Fruit fly (Drosophila melanogaster): ENCODE results near the gene cv.

Gene cv

DNA sequence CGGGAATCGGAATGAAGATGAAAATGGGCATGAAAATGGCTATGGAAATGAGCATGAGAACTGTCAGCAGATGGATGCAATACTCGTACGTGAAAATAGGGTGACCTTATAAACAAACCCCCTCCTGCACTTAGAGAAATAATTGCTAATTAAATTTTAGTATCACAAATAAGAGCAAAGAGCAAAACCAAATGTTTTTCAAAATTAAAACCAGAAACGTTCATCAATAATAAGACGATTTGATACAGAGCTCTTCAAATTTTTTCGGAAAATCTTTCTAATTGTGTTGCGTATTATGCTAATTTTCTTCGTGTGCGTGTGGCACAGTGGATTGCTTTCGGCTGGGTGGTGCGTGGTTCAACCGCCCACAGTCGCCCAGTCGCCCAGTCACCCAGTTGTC lies 43.6 kb upstream of the cv start (continued):
- TF ChIP-seq ftz-f1 (GFP tag; optimal IDR thresholded peaks at IDR 0.05) (no peak), CG30403 (GFP tag; optimal IDR thresholded peaks at IDR 0.05) (no peak), Gug (GFP tag; IDR thresholded peaks at IDR 0.05) (no peak), CG9817 (tag; optimal IDR thresholded peaks at IDR 0.05) (no peak), Ets65A (GFP tag) (no peak), CkIIα-i1 (GFP tag; IDR thresholded peaks at IDR 0.05) (no peak), fd3F (GFP tag; optimal IDR thresholded peaks at IDR 0.05) (no peak), Aef1 (GFP tag; IDR thresholded peaks at IDR 0.05) (no peak), Ada2b (GFP tag; IDR thresholded peaks at IDR 0.05) (no peak), stwl (tag; optimal IDR thresholded peaks at IDR 0.05) (no peak), CG31388 (GFP tag; optimal IDR thresholded peaks at IDR 0.05) (no peak), CG15269 (tag; optimal IDR thresholded peaks at IDR 0.05) (peak; percentile 14), Antp (GFP tag; optimal IDR thresholded peaks at IDR 0.05) (no peak), pfk (GFP tag; optimal IDR thresholded peaks at IDR 0.05) (no peak), CG10321 (GFP tag; IDR thresholded peaks at IDR 0.05) (no peak), pnt (GFP tag; optimal IDR thresholded peaks at IDR 0.05) (no peak), hth (optimal IDR thresholded peaks at IDR 0.05) (no peak), CG9727 (GFP tag; optimal IDR thresholded peaks at IDR 0.05) (peak; percentile 23), Doc3 (GFP tag; IDR thresholded peaks at IDR 0.05; ENCODE audit: partially characterized antibody) (no peak), crol (GFP tag; IDR thresholded peaks at IDR 0.05) (no peak), ab (GFP tag; optimal IDR thresholded peaks at IDR 0.05) (no peak), Adf1 (GFP tag; IDR thresholded peaks at IDR 0.05) (no peak), gem (tag; optimal IDR thresholded peaks at IDR 0.05) (peak; percentile 57), CG17612 (GFP tag; IDR thresholded peaks at IDR 0.05) (no peak), CG14441 (GFP tag; IDR thresholded peaks at IDR 0.05) (no peak), CG4617 (GFP tag; optimal IDR thresholded peaks at IDR 0.05; ENCODE audit: borderline replicate concordance) (no peak), Fer3 (tag; optimal IDR thresholded peaks at IDR 0.05) (no peak), dmrt99B (tag; optimal IDR thresholded peaks at IDR 0.05) (no peak), salm (tag; optimal IDR thresholded peaks at IDR 0.05) (no peak), Lpt (GFP tag; optimal IDR thresholded peaks at IDR 0.05) (no peak), Drgx (GFP tag; IDR thresholded peaks at IDR 0.05) (no peak), CG12769 (tag; optimal IDR thresholded peaks at IDR 0.05) (no peak), Scr (GFP tag; IDR thresholded peaks at IDR 0.05; ENCODE audit: partially characterized antibody) (no peak), gcm2 (GFP tag; optimal IDR thresholded peaks at IDR 0.05) (no peak), Pdp1 (GFP tag; optimal IDR thresholded peaks at IDR 0.05) (no peak), Sry-δ (GFP tag; optimal IDR thresholded peaks at IDR 0.05) (no peak), sens-2 (GFP tag; IDR thresholded peaks at IDR 0.05) (no peak), CG10366 (GFP tag; IDR thresholded peaks at IDR 0.05) (no peak), CG9876 (GFP tag; optimal IDR thresholded peaks at IDR 0.05) (no peak), CG17359 (tag; optimal IDR thresholded peaks at IDR 0.05) (peak; percentile 43), H15 (GFP tag; IDR thresholded peaks at IDR 0.05) (no peak), D (optimal IDR thresholded peaks at IDR 0.05) (no peak), D (GFP tag; optimal IDR thresholded peaks at IDR 0.05) (peak; percentile 34), hbn (GFP tag; IDR thresholded peaks at IDR 0.05; ENCODE audit: partially characterized antibody) (no peak), GATAe (GFP tag; conservative IDR thresholded peaks at IDR 0.05) (no peak), CG16813 (GFP tag; IDR thresholded peaks at IDR 0.05; ENCODE audit: partially characterized antibody) (no peak), chn (GFP tag; optimal IDR thresholded peaks at IDR 0.05) (no peak), CG7963 (GFP tag; IDR thresholded peaks at IDR 0.05; ENCODE audit: partially characterized antibody) (no peak), CG4404 (GFP tag; IDR thresholded peaks at IDR 0.05) (no peak), sob (GFP tag; IDR thresholded peaks at IDR 0.05) (no peak), ind (GFP tag; optimal IDR thresholded peaks at IDR 0.05) (peak; percentile 14), CrebB (tag; optimal IDR thresholded peaks at IDR 0.05) (no peak), CG14710 (tag; optimal IDR thresholded peaks at IDR 0.05) (peak; percentile 24)
